Worm (Caenorhabditis elegans) whole organism, L1 larva: ENCODE data around the gene F10E7.2.

Experiments used
- C04F5.9 ChIP-seq: sonication (generic microtip); optimal IDR thresholded peaks from 2 replicates; lab custom pipeline; 2016; ENCODE audit warnings: missing genetic modification characterization, missing compliant biosample characterization
- C16A3.4 ChIP-seq: fragments of 150-350 bp; optimal IDR thresholded peaks from 2 replicates; lab custom pipeline; 2014; ENCODE audit warnings: missing biosample characterization, missing genetic modification characterization
- F16B12.6 ChIP-seq: fragments of 150-350 bp; optimal IDR thresholded peaks from 2 replicates; lab custom pipeline; 2014; ENCODE audit warnings: missing biosample characterization, missing genetic modification characterization
- aha-1 ChIP-seq: fragments of 150-350 bp; optimal IDR thresholded peaks from 2 replicates; lab custom pipeline; 2014; ENCODE audit warnings: missing biosample characterization, missing genetic modification characterization
- alr-1 ChIP-seq: fragments of 200-800 bp; sonication (Bioruptor generic); optimal IDR thresholded peaks from 2 replicates; lab custom pipeline; 2018; ENCODE audit warnings: borderline replicate concordance, mild to moderate bottlenecking, missing genetic modification characterization, missing compliant biosample characterization
- blmp-1 ChIP-seq: fragments of 150-350 bp; optimal IDR thresholded peaks from 2 replicates; lab custom pipeline; 2014; ENCODE audit warnings: missing biosample characterization, missing genetic modification characterization
- ceh-8 ChIP-seq: fragments of 200-800 bp; sonication (Bioruptor generic); optimal IDR thresholded peaks from 2 replicates; lab custom pipeline; 2018; ENCODE audit warnings: mild to moderate bottlenecking, missing genetic modification characterization, moderate library complexity, missing compliant biosample characterization
- ceh-82 ChIP-seq, 3 experiments: fragments of 150-350 bp in 1 of 3; sonication (generic microtip) in 2 of 3; optimal IDR thresholded peaks; 2 replicates each; lab custom pipeline; 2014 to 2017; ENCODE audit warnings: missing biosample characterization in 3 of 3, missing genetic modification characterization in 3 of 3
- ceh-88 ChIP-seq: fragments of 200-800 bp; sonication (Bioruptor generic); IDR thresholded peaks from 2 replicates; pipeline ENCODE4 v1.3.6; 2022; ENCODE audit warnings: missing genetic modification characterization, missing compliant biosample characterization
- ces-1 ChIP-seq: fragments of 150-350 bp; optimal IDR thresholded peaks from 2 replicates; lab custom pipeline; 2014; ENCODE audit warnings: missing biosample characterization, missing genetic modification reagents, missing genetic modification characterization
- dpl-1 ChIP-seq, 3 experiments: fragments of 150-350 bp in 2 of 3; sonication (generic microtip) in 1 of 3; optimal IDR thresholded peaks; 2 replicates each; lab custom pipeline; 2014 to 2017; ENCODE audit warnings: missing biosample characterization in 3 of 3, missing genetic modification characterization in 3 of 3, missing genetic modification reagents in 3 of 3
- dsc-1 ChIP-seq: sonication (generic microtip); optimal IDR thresholded peaks from 2 replicates; lab custom pipeline; 2016; ENCODE audit warnings: mild to moderate bottlenecking, missing genetic modification characterization, missing compliant biosample characterization
- efl-1 ChIP-seq, 4 experiments: fragments of 150-350 bp; optimal IDR thresholded peaks in 3 of 4; peaks in 1 of 4; 1 replicate in 1 of 4; 2 replicates in 3 of 4; lab custom pipeline; 2014; ENCODE audit warnings: missing biosample characterization in 2 of 4, missing genetic modification characterization in 2 of 4, missing genetic modification reagents in 2 of 4
- egl-27 ChIP-seq, 2 experiments: fragments of 150-350 bp in 1 of 2; sonication (generic microtip); optimal IDR thresholded peaks; 3 replicates each; lab custom pipeline; 2017 to 2018; ENCODE audit warnings: missing biosample characterization in 2 of 2, missing genetic modification characterization in 2 of 2, missing genetic modification reagents in 2 of 2
- elt-3 ChIP-seq, 6 experiments: fragments of 150-350 bp in 1 of 6; sonication (generic microtip); optimal IDR thresholded peaks; 2 replicates each; lab custom pipeline; 2017 to 2018; ENCODE audit warnings: missing biosample characterization in 6 of 6, missing genetic modification characterization in 6 of 6, inconsistent platforms in 1 of 6
- ets-5 ChIP-seq: fragments of 200-800 bp; sonication (Bioruptor generic); IDR thresholded peaks from 2 replicates; pipeline ENCODE4 v1.3.6; 2022; ENCODE audit warnings: missing genetic modification characterization, missing compliant biosample characterization
- fkh-10 ChIP-seq: sonication (generic microtip); optimal IDR thresholded peaks from 2 replicates; lab custom pipeline; 2017; ENCODE audit warnings: missing biosample characterization, missing genetic modification reagents, missing genetic modification characterization
- fkh-4 ChIP-seq: sonication (generic microtip); optimal IDR thresholded peaks from 2 replicates; lab custom pipeline; 2016; ENCODE audit warnings: missing compliant biosample characterization, missing genetic modification characterization, borderline replicate concordance
- fkh-8 ChIP-seq: sonication (generic microtip); optimal IDR thresholded peaks from 2 replicates; lab custom pipeline; 2016; ENCODE audit warnings: mild to moderate bottlenecking, missing genetic modification characterization, missing compliant biosample characterization
- fos-1 ChIP-seq: fragments of 150-350 bp; optimal IDR thresholded peaks from 2 replicates; lab custom pipeline; 2014; ENCODE audit warnings: missing biosample characterization, missing genetic modification characterization
- hlh-4 ChIP-seq: sonication (generic microtip); optimal IDR thresholded peaks from 2 replicates; lab custom pipeline; 2016; ENCODE audit warnings: mild to moderate bottlenecking, missing genetic modification characterization, missing compliant biosample characterization
- hpl-2 ChIP-seq: fragments of 150-350 bp; optimal IDR thresholded peaks from 2 replicates; lab custom pipeline; 2014; ENCODE audit warnings: missing biosample characterization, missing genetic modification reagents, missing genetic modification characterization
- isw-1 ChIP-seq: fragments of 200-800 bp; sonication (Bioruptor generic); IDR thresholded peaks from 2 replicates; pipeline ENCODE4 v1.3.6; 2022; ENCODE audit warnings: missing genetic modification characterization, missing compliant biosample characterization
- jun-1 ChIP-seq: fragments of 150-350 bp; optimal IDR thresholded peaks from 2 replicates; lab custom pipeline; 2014; ENCODE audit warnings: missing biosample characterization, missing genetic modification reagents, missing genetic modification characterization
- lin-13 ChIP-seq: fragments of 150-350 bp; optimal IDR thresholded peaks from 2 replicates; lab custom pipeline; 2014; ENCODE audit warnings: missing biosample characterization, missing genetic modification reagents, missing genetic modification characterization
- lin-14 ChIP-seq: fragments of 200-800 bp; sonication (Bioruptor generic); optimal IDR thresholded peaks from 2 replicates; lab custom pipeline; 2018; ENCODE audit warnings: mild to moderate bottlenecking, missing genetic modification characterization, moderate library complexity, missing compliant biosample characterization
- lin-35 ChIP-seq, 2 experiments: fragments of 150-350 bp; optimal IDR thresholded peaks; 2 replicates each; lab custom pipeline; 2014; ENCODE audit warnings: missing biosample characterization in 2 of 2, missing genetic modification characterization in 2 of 2, missing genetic modification reagents in 2 of 2
- lin-39 ChIP-seq: fragments of 150-350 bp; optimal IDR thresholded peaks from 2 replicates; lab custom pipeline; 2014; ENCODE audit warnings: missing biosample characterization, missing genetic modification reagents, missing genetic modification characterization
- lir-3 ChIP-seq: sonication (generic microtip); optimal IDR thresholded peaks from 2 replicates; lab custom pipeline; 2016; ENCODE audit warnings: mild to moderate bottlenecking, missing genetic modification characterization, moderate library complexity, missing compliant biosample characterization; ENCODE audit not compliant: poor library complexity
- mdl-1 ChIP-seq, 2 experiments: fragments of 150-350 bp; optimal IDR thresholded peaks; 2 replicates each; lab custom pipeline; 2014 to 2017; ENCODE audit warnings: missing biosample characterization in 2 of 2, missing genetic modification characterization in 2 of 2, inconsistent platforms in 1 of 2
- nhr-11 ChIP-seq: fragments of 150-350 bp; optimal IDR thresholded peaks from 2 replicates; lab custom pipeline; 2014; ENCODE audit warnings: missing biosample characterization, missing genetic modification characterization
- nhr-12 ChIP-seq: sonication (generic microtip); optimal IDR thresholded peaks from 2 replicates; lab custom pipeline; 2017; ENCODE audit warnings: missing biosample characterization, missing genetic modification characterization
- nhr-20 ChIP-seq: sonication (generic microtip); optimal IDR thresholded peaks from 2 replicates; lab custom pipeline; 2016; ENCODE audit warnings: mild to moderate bottlenecking, missing genetic modification characterization, missing compliant biosample characterization
- nhr-237 ChIP-seq: fragments of 150-350 bp; optimal IDR thresholded peaks from 2 replicates; lab custom pipeline; 2014; ENCODE audit warnings: missing biosample characterization, missing genetic modification characterization
- nhr-28 ChIP-seq: fragments of 150-350 bp; optimal IDR thresholded peaks from 2 replicates; lab custom pipeline; 2014; ENCODE audit warnings: missing biosample characterization, missing genetic modification characterization
- nhr-47 ChIP-seq: sonication (generic microtip); optimal IDR thresholded peaks from 2 replicates; lab custom pipeline; 2016; ENCODE audit warnings: mild to moderate bottlenecking, missing genetic modification characterization, moderate library complexity, missing compliant biosample characterization
- nhr-77 ChIP-seq: fragments of 150-350 bp; optimal IDR thresholded peaks from 2 replicates; lab custom pipeline; 2014; ENCODE audit warnings: missing biosample characterization, missing genetic modification characterization
- nhr-85 ChIP-seq: sonication (generic microtip); peaks from one replicate; lab custom pipeline; 2016; ENCODE audit warnings: missing genetic modification characterization, inconsistent platforms, missing compliant biosample characterization
- pag-3 ChIP-seq: sonication (generic microtip); optimal IDR thresholded peaks from 2 replicates; lab custom pipeline; 2017; ENCODE audit warnings: missing genetic modification characterization, mild to moderate bottlenecking, missing compliant biosample characterization, antibody characterized with exemption, borderline replicate concordance; ENCODE audit not compliant: insufficient read depth
- pax-3 ChIP-seq: fragments of 200-800 bp; sonication (Bioruptor generic); optimal IDR thresholded peaks from 2 replicates; lab custom pipeline; 2018; ENCODE audit warnings: mild to moderate bottlenecking, missing genetic modification characterization, moderate library complexity, missing compliant biosample characterization
- rnt-1 ChIP-seq: sonication (generic microtip); optimal IDR thresholded peaks from 2 replicates; lab custom pipeline; 2016; ENCODE audit warnings: mild to moderate bottlenecking, missing genetic modification characterization, moderate library complexity, missing compliant biosample characterization
- skn-1 ChIP-seq: fragments of 150-350 bp; optimal IDR thresholded peaks from 2 replicates; lab custom pipeline; 2014; ENCODE audit warnings: missing biosample characterization, missing genetic modification characterization
- sptf-1 ChIP-seq: fragments of 150-350 bp; optimal IDR thresholded peaks from 2 replicates; lab custom pipeline; 2014; ENCODE audit warnings: missing biosample characterization, missing genetic modification characterization
- swsn-7 ChIP-seq: sonication (generic microtip); optimal IDR thresholded peaks from 2 replicates; lab custom pipeline; 2016; ENCODE audit warnings: missing genetic modification characterization, missing compliant biosample characterization
- tlp-1 ChIP-seq: fragments of 150-350 bp; optimal IDR thresholded peaks from 2 replicates; lab custom pipeline; 2014; ENCODE audit warnings: missing biosample characterization, missing genetic modification characterization
- unc-130 ChIP-seq: fragments of 150-350 bp; optimal IDR thresholded peaks from 2 replicates; lab custom pipeline; 2017; ENCODE audit warnings: missing biosample characterization, missing genetic modification characterization, inconsistent platforms
- unc-30 ChIP-seq: sonication (generic microtip); optimal IDR thresholded peaks from 2 replicates; lab custom pipeline; 2017; ENCODE audit warnings: missing biosample characterization, missing genetic modification characterization
- unc-62 ChIP-seq: fragments of 150-350 bp; optimal IDR thresholded peaks from 2 replicates; lab custom pipeline; 2014; ENCODE audit warnings: missing biosample characterization, missing genetic modification reagents, missing genetic modification characterization
- unc-98 ChIP-seq: fragments of 200-800 bp; sonication (Bioruptor generic); IDR thresholded peaks from 2 replicates; pipeline ENCODE4 v1.3.6; 2022; ENCODE audit warnings: missing genetic modification characterization, missing compliant biosample characterization
- vab-15 ChIP-seq: sonication (generic microtip); optimal IDR thresholded peaks from 2 replicates; lab custom pipeline; 2017; ENCODE audit warnings: missing genotype, mild to moderate bottlenecking, missing genetic modification characterization, missing compliant biosample characterization
- xbp-1 ChIP-seq: sonication (generic microtip); optimal IDR thresholded peaks from 2 replicates; lab custom pipeline; 2016; ENCODE audit warnings: missing genetic modification characterization, missing compliant biosample characterization
- zag-1 ChIP-seq: fragments of 150-350 bp; optimal IDR thresholded peaks from 2 replicates; lab custom pipeline; 2014; ENCODE audit warnings: missing biosample characterization, missing genetic modification characterization
- zip-4 ChIP-seq: fragments of 200-800 bp; sonication (Bioruptor generic); optimal IDR thresholded peaks from 2 replicates; lab custom pipeline; 2018; ENCODE audit warnings: mild to moderate bottlenecking, missing genetic modification characterization, moderate library complexity, missing compliant biosample characterization

Gene F10E7.2

ce11 chrII:7111657-7112049, 10.4 kb upstream of the F10E7.2 start, which contains the start of gene F10E7.5:
F10E7.5 (plus strand) TSS chrII:7111978.
- TF ChIP-seq lir-3 (tag; lab: Kevin White, UChicago) (no peak), nhr-12 (tag; lab: Kevin White, UChicago) (no peak), vab-15 (tag; lab: Kevin White, UChicago) (no peak), rnt-1 (peak; percentile 53), F16B12.6 (peak; percentile 94), dsc-1 (tag; lab: Kevin White, UChicago) (peak; percentile 19), sptf-1 (tag; lab: Kevin White, UChicago) (no peak), pag-3 (tag; lab: Kevin White, UChicago) (no peak), nhr-11 (no peak), C04F5.9 (tag; lab: Kevin White, UChicago) (no peak), unc-30 (tag; lab: Kevin White, UChicago) (no peak), nhr-20 (peak; percentile 15), efl-1 (optimal IDR thresholded peaks at IDR 0.05; lab: Kevin White, UChicago) (peak; percentile 59 to 69), efl-1 (GFP tag; optimal IDR thresholded peaks at IDR 0.05 in 1 of 2; lab: Kevin White, UChicago) (peak; percentile 66 to 95), hlh-4 (tag; lab: Kevin White, UChicago) (no peak), nhr-28 (tag; lab: Kevin White, UChicago) (no peak), zag-1 (tag; lab: Kevin White, UChicago) (no peak), fkh-10 (no peak), blmp-1 (tag; lab: Kevin White, UChicago) (peak; percentile 61), fkh-4 (tag; lab: Kevin White, UChicago) (no peak), swsn-7 (tag; lab: Kevin White, UChicago) (peak; percentile 34), C16A3.4 (tag; lab: Kevin White, UChicago) (peak; percentile 66), skn-1 (tag; lab: Kevin White, UChicago) (no peak), lin-35 (GFP tag; optimal IDR thresholded peaks at IDR 0.05; lab: Kevin White, UChicago) (peak; percentile 51 to 68), hpl-2 (no peak), unc-62 (GFP tag; lab: Kevin White, UChicago) (no peak), lin-13 (GFP tag; lab: Kevin White, UChicago) (no peak), zip-4 (GFP tag; lab: Kevin White, UChicago) (no peak), xbp-1 (tag; lab: Kevin White, UChicago) (peak; percentile 44), lin-39 (tag; lab: Kevin White, UChicago) (no peak), ceh-8 (GFP tag; lab: Kevin White, UChicago) (no peak), nhr-85 (tag; lab: Kevin White, UChicago) (peak; percentile 48), elt-3 (tag; optimal IDR thresholded peaks at IDR 0.05; lab: Kevin White, UChicago) (no peak), nhr-47 (peak; percentile 55), nhr-77 (tag; lab: Kevin White, UChicago) (no peak), isw-1 (peak; percentile 35; the same call in 1 of the 2 replicates), fos-1 (peak; percentile 23), lin-14 (no peak), tlp-1 (no peak), ceh-88 (GFP tag; lab: Robert Waterston, UW) (no peak), ets-5 (GFP tag; lab: Robert Waterston, UW) (no peak), dpl-1 (GFP tag; optimal IDR thresholded peaks at IDR 0.05; lab: Kevin White, UChicago) (peak; percentile 21 to 69 (median 68)), mdl-1 (tag; optimal IDR thresholded peaks at IDR 0.05; lab: Kevin White, UChicago) (peak in 1 of 2 experiments; percentile 36), unc-130 (tag; lab: Kevin White, UChicago) (peak; percentile 40), ceh-82 (tag; optimal IDR thresholded peaks at IDR 0.05; lab: Kevin White, UChicago) (peak; percentile 44 to 58 (median 44)), unc-98 (GFP tag; lab: Robert Waterston, UW) (no peak), pax-3 (no peak), ces-1 (GFP tag; lab: Kevin White, UChicago) (no peak), aha-1 (tag; lab: Kevin White, UChicago) (no peak), egl-27 (tag; optimal IDR thresholded peaks at IDR 0.05; lab: Kevin White, UChicago) (no peak), alr-1 (tag; lab: Kevin White, UChicago) (no peak), fkh-8 (tag; lab: Kevin White, UChicago) (no peak), nhr-237 (tag; lab: Kevin White, UChicago) (no peak), jun-1 (tag; lab: Kevin White, UChicago) (peak; percentile 30)
